Fruit fly (Drosophila melanogaster) whole organism, prepupa: Measurements from ENCODE around the gene Glos.

Experiments
- CG11762 ChIP-seq: fragments of 200-800 bp; sonication (Bioruptor generic); optimal IDR thresholded peaks from 3 replicates; lab custom pipeline; 2016; ENCODE audit warnings: missing biosample characterization, missing genetic modification characterization; ENCODE audit not compliant: insufficient read depth
- CG1621 ChIP-seq: fragments of 200-800 bp; sonication (Bioruptor generic); optimal IDR thresholded peaks from 3 replicates; lab custom pipeline; 2018; ENCODE audit warnings: missing biosample characterization, mild to moderate bottlenecking, missing genetic modification characterization
- CG16779 ChIP-seq: fragments of 200-800 bp; sonication (Bioruptor generic); optimal IDR thresholded peaks from 3 replicates; lab custom pipeline; 2017; ENCODE audit warnings: missing biosample characterization, mild to moderate bottlenecking, missing genetic modification characterization
- CG31627 ChIP-seq: fragments of 200-800 bp; sonication (Bioruptor generic); optimal IDR thresholded peaks from 3 replicates; lab custom pipeline; 2016; ENCODE audit warnings: missing biosample characterization, missing genetic modification characterization
- CG32006 ChIP-seq: fragments of 200-800 bp; sonication (Bioruptor generic); optimal IDR thresholded peaks from 3 replicates; lab custom pipeline; 2017; ENCODE audit warnings: missing biosample characterization, mild to moderate bottlenecking, missing genetic modification characterization
- CG34406 ChIP-seq: fragments of 200-800 bp; sonication (Bioruptor generic); optimal IDR thresholded peaks from 3 replicates; lab custom pipeline; 2016; ENCODE audit warnings: missing biosample characterization, missing genetic modification characterization
- CG6792 ChIP-seq: fragments of 200-800 bp; sonication (Bioruptor generic); optimal IDR thresholded peaks from 3 replicates; lab custom pipeline; 2016; ENCODE audit warnings: missing biosample characterization, missing genetic modification characterization
- CG6808 ChIP-seq: fragments of 200-800 bp; sonication (Bioruptor generic); optimal IDR thresholded peaks from 3 replicates; lab custom pipeline; 2017; ENCODE audit warnings: missing biosample characterization, missing genetic modification characterization, mild to moderate bottlenecking, moderate library complexity, missing genetic modification reagents
- CG7368 ChIP-seq: fragments of 200-800 bp; sonication (Bioruptor generic); optimal IDR thresholded peaks from 3 replicates; lab custom pipeline; 2016; ENCODE audit warnings: missing biosample characterization, missing genetic modification characterization
- Gug ChIP-seq: fragments of 200-800 bp; sonication (Bioruptor generic); IDR thresholded peaks from 2 replicates; pipeline ENCODE4 v1.3.6; 2022; ENCODE audit warnings: missing biosample characterization, missing genetic modification characterization
- Met ChIP-seq: fragments of 200-800 bp; sonication (Bioruptor generic); optimal IDR thresholded peaks from 3 replicates; lab custom pipeline; 2016; ENCODE audit warnings: missing biosample characterization, missing genetic modification characterization
- OdsH ChIP-seq: fragments of 200-800 bp; sonication (Bioruptor generic); optimal IDR thresholded peaks from 3 replicates; lab custom pipeline; 2016; ENCODE audit warnings: missing biosample characterization, missing genetic modification characterization
- Sox14 ChIP-seq: fragments of 200-800 bp; sonication (Bioruptor generic); optimal IDR thresholded peaks from 3 replicates; lab custom pipeline; 2016; ENCODE audit warnings: missing biosample characterization, missing genetic modification characterization
- cyc ChIP-seq: fragments of 200-800 bp; sonication (Bioruptor generic); optimal IDR thresholded peaks from 3 replicates; lab custom pipeline; 2016; ENCODE audit warnings: missing biosample characterization, missing genetic modification characterization

DNA sequence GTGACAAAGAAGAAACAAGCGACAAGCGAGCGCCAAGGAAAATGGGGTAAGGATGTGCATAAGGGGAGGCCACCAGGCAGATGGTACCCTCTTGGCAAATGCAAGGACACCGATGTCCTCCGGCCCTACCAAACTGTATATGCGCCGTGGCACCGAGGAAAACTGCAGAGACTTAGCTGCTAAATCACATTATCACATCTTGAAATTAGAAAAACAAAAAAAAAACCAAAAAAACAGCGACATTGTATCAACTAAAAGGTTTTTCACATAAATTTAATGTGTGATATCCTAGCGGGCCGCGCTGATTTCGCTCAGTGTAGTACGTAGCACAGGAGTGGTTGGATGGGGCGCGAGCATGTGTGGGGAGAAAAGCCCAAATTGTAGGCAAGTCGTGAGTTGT lies 7.8 kb upstream of the Glos start:
- no peak for TF ChIP-seq CG32006 (GFP tag; lab: Kevin White, UChicago)
- TF ChIP-seq CG11762 (GFP tag; lab: Kevin White, UChicago): no peak
- TF ChIP-seq CG31627 (GFP tag; lab: Kevin White, UChicago): no peak
- no peak for TF ChIP-seq Met (GFP tag; lab: Kevin White, UChicago)
- no peak for TF ChIP-seq CG7368 (GFP tag; lab: Kevin White, UChicago)
- no peak for TF ChIP-seq CG16779
- no peak for TF ChIP-seq OdsH
- TF ChIP-seq CG34406 (GFP tag; lab: Kevin White, UChicago): no peak
- TF ChIP-seq CG6792: no peak
- no peak for TF ChIP-seq CG6808 (GFP tag; lab: Kevin White, UChicago)
- no peak for TF ChIP-seq Gug (GFP tag; lab: Robert Waterston, UW)
- TF ChIP-seq cyc (GFP tag; lab: Kevin White, UChicago): no peak
- TF ChIP-seq CG1621 (tag; lab: Kevin White, UChicago): no peak
- TF ChIP-seq Sox14 (GFP tag; lab: Kevin White, UChicago): no peak
